Fruit fly (Drosophila melanogaster): Measurements from ENCODE around the gene Obp8a.

The Obp8a gene

dm6 chrX:9248040-9248439 lies 33.4 kb downstream of the Obp8a start (continued):
- TF ChIP-seq CG5245 (GFP tag; optimal IDR thresholded peaks at IDR 0.05) (no peak), wek (GFP tag; optimal IDR thresholded peaks at IDR 0.05) (no peak), Sox100B (GFP tag; optimal IDR thresholded peaks at IDR 0.05) (no peak), Oaz (GFP tag; IDR thresholded peaks at IDR 0.05) (no peak), ems (GFP tag; optimal IDR thresholded peaks at IDR 0.05) (no peak), tup (GFP tag; optimal IDR thresholded peaks at IDR 0.05) (no peak), tgo (GFP tag; IDR thresholded peaks at IDR 0.05) (no peak), Neu2 (GFP tag; optimal IDR thresholded peaks at IDR 0.05; ENCODE audit: borderline replicate concordance) (no peak), CG10959 (GFP tag; IDR thresholded peaks at IDR 0.05) (no peak), CG6683 (GFP tag; optimal IDR thresholded peaks at IDR 0.05) (no peak), CG1602 (GFP tag; optimal IDR thresholded peaks at IDR 0.05) (no peak), CG30403 (GFP tag; optimal IDR thresholded peaks at IDR 0.05) (no peak), Ets97D (GFP tag; optimal IDR thresholded peaks at IDR 0.05) (no peak), ap (GFP tag; IDR thresholded peaks at IDR 0.05) (no peak), CG31388 (GFP tag; optimal IDR thresholded peaks at IDR 0.05) (no peak), CG3995 (GFP tag; optimal IDR thresholded peaks at IDR 0.05) (no peak), Fer3 (tag; optimal IDR thresholded peaks at IDR 0.05) (no peak), kah (GFP tag; optimal IDR thresholded peaks at IDR 0.05) (no peak), CG18476 (GFP tag; optimal IDR thresholded peaks at IDR 0.05) (no peak), CG10209 (GFP tag; optimal IDR thresholded peaks at IDR 0.05) (no peak), seq (GFP tag; IDR thresholded peaks at IDR 0.05) (no peak), gem (tag; optimal IDR thresholded peaks at IDR 0.05) (peak; percentile 59), Six4 (GFP tag; optimal IDR thresholded peaks at IDR 0.05) (no peak), Dbx (GFP tag; IDR thresholded peaks at IDR 0.05) (no peak), CG8924 (tag; optimal IDR thresholded peaks at IDR 0.05) (no peak), CG2120 (GFP tag; optimal IDR thresholded peaks at IDR 0.05) (no peak), CG6175 (GFP tag; IDR thresholded peaks at IDR 0.05) (no peak), CG10654 (GFP tag; optimal IDR thresholded peaks at IDR 0.05) (no peak), CG31441 (GFP tag; IDR thresholded peaks at IDR 0.05) (no peak), Dref (GFP tag; IDR thresholded peaks at IDR 0.05) (no peak), CG12942 (GFP tag; optimal IDR thresholded peaks at IDR 0.05) (no peak), Nf-YA (GFP tag; IDR thresholded peaks at IDR 0.05) (no peak), Dip3 (GFP tag; optimal IDR thresholded peaks at IDR 0.05) (no peak), CG8290 (GFP tag; optimal IDR thresholded peaks at IDR 0.05) (no peak), CG8290 (tag; optimal IDR thresholded peaks at IDR 0.05) (no peak), sna (GFP tag; IDR thresholded peaks at IDR 0.05; ENCODE audit: partially characterized antibody) (no peak), phol (tag; optimal IDR thresholded peaks at IDR 0.05) (peak; percentile 40), CG15011 (GFP tag; optimal IDR thresholded peaks at IDR 0.05) (no peak), ci (GFP tag; IDR thresholded peaks at IDR 0.05) (no peak; the same call in 2 of the 3 replicates), pros (GFP tag; optimal IDR thresholded peaks at IDR 0.05) (no peak), CG7745 (tag; optimal IDR thresholded peaks at IDR 0.05) (no peak), Bteb2 (GFP tag; optimal IDR thresholded peaks at IDR 0.05) (no peak), CG1792 (GFP tag; optimal IDR thresholded peaks at IDR 0.05) (no peak), lbe (GFP tag; optimal IDR thresholded peaks at IDR 0.05) (no peak), CG13296 (GFP tag; optimal IDR thresholded peaks at IDR 0.05) (no peak), Vsx1 (GFP tag; optimal IDR thresholded peaks at IDR 0.05) (no peak), CG8765 (GFP tag; IDR thresholded peaks at IDR 0.05) (no peak; the same call in 1 of the 2 replicates), Dp (GFP tag; optimal IDR thresholded peaks at IDR 0.05) (no peak), CG8944 (GFP tag; optimal IDR thresholded peaks at IDR 0.05) (no peak), CG13624 (GFP tag; optimal IDR thresholded peaks at IDR 0.05) (no peak), pzg (GFP tag; optimal IDR thresholded peaks at IDR 0.05) (no peak), CG34376 (GFP tag; optimal IDR thresholded peaks at IDR 0.05) (no peak), CG30020 (tag; optimal IDR thresholded peaks at IDR 0.05) (no peak)

Measured in whole organism, embryonic.